Worm (Caenorhabditis elegans) whole organism, L3 larva: Measurements from ENCODE around the gene nhr-15.

Source experiments
- R02D3.7 ChIP-seq: fragments of 150-350 bp; optimal IDR thresholded peaks from 2 replicates; lab custom pipeline; 2014; ENCODE audit warnings: missing biosample characterization, missing genetic modification characterization
- ama-1 ChIP-seq: fragments of 150-350 bp; optimal IDR thresholded peaks from 2 replicates; lab custom pipeline; 2018
- daf-12 ChIP-seq: fragments of 150-350 bp; optimal IDR thresholded peaks from 2 replicates; lab custom pipeline; 2014; ENCODE audit warnings: missing biosample characterization, missing genetic modification reagents, missing genetic modification characterization
- fkh-2 ChIP-seq: fragments of 150-350 bp; optimal IDR thresholded peaks from 2 replicates; lab custom pipeline; 2014; ENCODE audit warnings: missing biosample characterization, missing genetic modification reagents, missing genetic modification characterization
- nhr-11 ChIP-seq: fragments of 150-350 bp; optimal IDR thresholded peaks from 2 replicates; lab custom pipeline; 2014; ENCODE audit warnings: missing biosample characterization, missing genetic modification characterization
- nhr-237 ChIP-seq: fragments of 150-350 bp; optimal IDR thresholded peaks from 2 replicates; lab custom pipeline; 2014; ENCODE audit warnings: missing biosample characterization, missing genetic modification characterization
- nhr-67 ChIP-seq: fragments of 150-350 bp; optimal IDR thresholded peaks from 2 replicates; lab custom pipeline; 2014; ENCODE audit warnings: missing biosample characterization, missing genetic modification characterization
- nhr-76 ChIP-seq: fragments of 150-350 bp; sonication (generic microtip); optimal IDR thresholded peaks from 5 replicates; lab custom pipeline; 2014; ENCODE audit warnings: missing biosample characterization, missing genetic modification characterization
- nhr-77 ChIP-seq: fragments of 150-350 bp; optimal IDR thresholded peaks from 2 replicates; lab custom pipeline; 2014; ENCODE audit warnings: missing biosample characterization, missing genetic modification characterization
- sea-2 ChIP-seq: fragments of 150-350 bp; sonication (generic microtip); optimal IDR thresholded peaks from 4 replicates; lab custom pipeline; 2014; ENCODE audit warnings: missing biosample characterization, missing genetic modification reagents, missing genetic modification characterization
- unc-39 ChIP-seq: sonication (generic microtip); optimal IDR thresholded peaks from 4 replicates; lab custom pipeline; 2017; ENCODE audit warnings: missing biosample characterization, missing genetic modification characterization
- ztf-11 ChIP-seq: fragments of 150-350 bp; optimal IDR thresholded peaks from 2 replicates; lab custom pipeline; 2014; ENCODE audit warnings: missing biosample characterization, missing genetic modification characterization
- ztf-4 ChIP-seq: fragments of 150-350 bp; optimal IDR thresholded peaks from 2 replicates; lab custom pipeline; 2014; ENCODE audit warnings: missing biosample characterization, missing genetic modification characterization

ce11 chrV:320009-320408, 7.5 kb downstream of the nhr-15 start:
- no peak for TF ChIP-seq ama-1 (lab: Kevin White, UChicago)
- TF ChIP-seq nhr-67 (tag; lab: Kevin White, UChicago) = no peak
- no peak for TF ChIP-seq ztf-11
- TF ChIP-seq fkh-2 (tag; lab: Kevin White, UChicago) = no peak
- TF ChIP-seq sea-2 (GFP tag; lab: Kevin White, UChicago) = no peak
- TF ChIP-seq unc-39 (tag; lab: Kevin White, UChicago) = no peak
- TF ChIP-seq nhr-11 (tag; lab: Kevin White, UChicago) = no peak
- no peak for TF ChIP-seq ztf-4 (tag; lab: Kevin White, UChicago)
- TF ChIP-seq nhr-237 (tag; lab: Kevin White, UChicago) = no peak
- no peak for TF ChIP-seq nhr-77 (tag; lab: Kevin White, UChicago)
- TF ChIP-seq daf-12 (tag; lab: Kevin White, UChicago) = no peak
- no peak for TF ChIP-seq nhr-76 (tag; lab: Kevin White, UChicago)
- TF ChIP-seq R02D3.7 (tag; lab: Kevin White, UChicago) = no peak
